Worm (Caenorhabditis elegans): ENCODE measurements around the gene clec-166.

- TF ChIP-seq fos-1 (tag; optimal IDR thresholded peaks at IDR 0.05) (no peak), nhr-21 (tag; optimal IDR thresholded peaks at IDR 0.05) (no peak), lin-39 (tag; optimal IDR thresholded peaks at IDR 0.05) (no peak)
Observed at ce11 chrIV:1264928-1265327, 13.8 kb upstream of the clec-166 start, which contains the start of gene F38A1.13.
